Worm (Caenorhabditis elegans): ENCODE results near the gene rpl-10.

The rpl-10 gene

DNA sequence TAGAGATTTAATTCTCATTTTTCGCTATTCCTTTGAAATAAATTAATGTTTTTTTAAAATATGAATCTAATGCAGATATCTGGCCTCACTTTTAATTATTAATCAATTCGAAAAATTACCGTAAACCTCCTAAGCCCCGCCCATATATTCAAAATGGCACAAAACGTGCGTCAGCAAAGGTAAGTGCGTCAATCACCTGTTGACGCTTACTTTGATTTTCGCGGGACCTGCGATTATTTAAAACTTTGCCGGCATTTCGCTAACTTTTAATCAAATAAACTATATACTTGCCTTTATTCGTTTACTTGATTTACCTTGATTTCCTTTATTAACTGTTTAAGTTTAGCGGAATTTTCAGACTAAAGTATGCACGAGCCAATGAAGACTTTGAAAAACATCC is 14.3 kb downstream of the rpl-10 start, which contains the start of gene pch-2:
TSS of gene pch-2 (plus strand) at position 359 of the 400 bp plus-strand sequence.
- TF ChIP-seq cog-1 (tag; optimal IDR thresholded peaks at IDR 0.05) (no peak), ztf-23 (GFP tag; IDR thresholded peaks at IDR 0.05) (no peak), flt-1 (GFP tag; IDR thresholded peaks at IDR 0.05) (no peak), ztf-29 (GFP tag; IDR thresholded peaks at IDR 0.05) (no peak), med-1 (GFP tag; optimal IDR thresholded peaks at IDR 0.05; ENCODE audit: insufficient read depth) (no peak)

DNA sequence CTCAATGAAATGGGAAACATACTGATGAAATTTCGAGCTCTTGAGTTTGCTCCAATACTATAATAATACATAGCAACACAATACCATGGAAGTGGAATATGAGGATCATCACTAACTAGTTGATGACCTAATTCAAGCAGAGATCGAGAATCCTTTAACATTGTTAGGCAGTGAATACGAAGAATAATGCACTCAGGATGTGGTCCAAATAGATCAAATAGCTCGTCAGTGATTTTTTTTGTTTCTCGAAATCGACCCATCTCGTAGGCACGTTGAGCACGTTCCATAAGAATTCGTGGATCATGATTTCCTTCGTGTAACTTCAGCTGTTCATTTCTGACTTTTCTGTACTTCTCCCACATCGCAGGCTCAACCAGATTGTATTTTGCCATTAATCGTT is 17.2 kb downstream of the rpl-10 start:
- TF ChIP-seq cog-1 (tag; optimal IDR thresholded peaks at IDR 0.05) = no peak
- no peak for TF ChIP-seq ztf-29 (GFP tag; IDR thresholded peaks at IDR 0.05)
- no peak for TF ChIP-seq ztf-23 (GFP tag; IDR thresholded peaks at IDR 0.05)
- TF ChIP-seq klf-2 (GFP tag; conservative IDR thresholded peaks at IDR 0.05) = no peak
- TF ChIP-seq flt-1 (GFP tag; IDR thresholded peaks at IDR 0.05) = no peak
- no peak for TF ChIP-seq med-1 (GFP tag; optimal IDR thresholded peaks at IDR 0.05; ENCODE audit: insufficient read depth)
- no peak for TF ChIP-seq T22C8.4 (GFP tag; IDR thresholded peaks at IDR 0.05)
- no peak for TF ChIP-seq tab-1 (GFP tag; IDR thresholded peaks at IDR 0.05)
- TF ChIP-seq ref-1 (GFP tag; conservative IDR thresholded peaks at IDR 0.05) = no peak

DNA sequence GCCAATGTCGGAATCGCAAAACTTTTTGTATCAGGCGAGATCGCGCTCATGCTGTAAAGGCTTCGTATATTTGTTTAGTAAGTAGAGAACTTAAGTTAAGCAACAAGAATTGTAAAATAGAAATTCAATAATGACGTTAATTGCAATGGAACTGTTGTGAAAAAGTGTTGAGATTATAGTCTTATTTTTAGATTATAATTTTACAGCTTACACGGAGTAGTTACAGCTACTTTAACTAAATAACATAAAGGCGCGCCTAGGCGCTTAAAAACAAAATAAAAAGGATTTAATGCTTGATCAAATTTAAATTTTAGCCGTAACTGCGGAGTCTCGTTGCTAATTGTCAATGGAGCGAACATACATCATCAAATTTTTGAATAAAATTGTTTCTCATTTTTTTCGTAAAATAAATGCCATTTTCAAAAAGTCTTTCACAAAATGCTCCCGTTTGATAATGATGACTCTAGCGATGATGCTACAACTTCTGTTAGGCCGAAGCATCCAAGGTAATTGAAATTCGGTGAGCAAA is 18.5 kb downstream of the rpl-10 start, which contains the start of the genes emb-27 and rrf-3:
TSS of gene emb-27 (minus strand) at position 51 of the 529 bp plus-strand sequence.
TSS of gene rrf-3 (plus strand) at position 346 of the 529 bp plus-strand sequence.
- TF ChIP-seq T22C8.4 (GFP tag; IDR thresholded peaks at IDR 0.05) (no peak), ztf-23 (GFP tag; IDR thresholded peaks at IDR 0.05) (no peak), cog-1 (tag; optimal IDR thresholded peaks at IDR 0.05) (no peak), med-1 (GFP tag; optimal IDR thresholded peaks at IDR 0.05; ENCODE audit: insufficient read depth) (no peak), ztf-29 (GFP tag; IDR thresholded peaks at IDR 0.05) (no peak)

DNA sequence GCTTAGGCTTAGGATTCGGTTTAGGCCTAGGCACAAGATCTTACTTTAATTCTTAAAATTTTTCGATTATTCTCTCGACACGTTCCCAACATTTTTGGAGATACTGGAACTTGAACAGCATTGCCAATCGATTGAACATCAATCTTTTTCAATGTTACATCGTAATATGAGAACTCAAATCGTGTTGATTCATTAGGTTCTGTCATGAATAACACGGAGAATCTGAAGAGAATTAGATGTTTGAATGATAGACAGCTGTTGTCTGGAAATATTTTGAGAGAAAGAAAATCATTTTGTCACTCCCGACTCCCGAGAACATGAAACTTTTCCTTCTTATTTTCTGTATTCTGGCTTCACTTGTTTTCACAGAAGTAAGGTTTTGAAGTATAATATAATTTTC is 25.6 kb downstream of the rpl-10 start, which contains the start of gene T05C12.15:
TSS of gene T05C12.15 (plus strand) at position 301 of the 400 bp plus-strand sequence.
- TF ChIP-seq flt-1 (GFP tag; IDR thresholded peaks at IDR 0.05) = no peak
- TF ChIP-seq ztf-29 (GFP tag; IDR thresholded peaks at IDR 0.05) = no peak
- TF ChIP-seq ref-1 (GFP tag; conservative IDR thresholded peaks at IDR 0.05) = no peak
- TF ChIP-seq ztf-23 (GFP tag; IDR thresholded peaks at IDR 0.05) = no peak
- no peak for TF ChIP-seq med-1 (GFP tag; optimal IDR thresholded peaks at IDR 0.05; ENCODE audit: insufficient read depth)
- no peak for TF ChIP-seq T22C8.4 (GFP tag; IDR thresholded peaks at IDR 0.05)
- no peak for TF ChIP-seq cog-1 (tag; optimal IDR thresholded peaks at IDR 0.05)
- no peak for TF ChIP-seq klf-2 (GFP tag; conservative IDR thresholded peaks at IDR 0.05)
- TF ChIP-seq tab-1 (GFP tag; IDR thresholded peaks at IDR 0.05) = no peak

DNA sequence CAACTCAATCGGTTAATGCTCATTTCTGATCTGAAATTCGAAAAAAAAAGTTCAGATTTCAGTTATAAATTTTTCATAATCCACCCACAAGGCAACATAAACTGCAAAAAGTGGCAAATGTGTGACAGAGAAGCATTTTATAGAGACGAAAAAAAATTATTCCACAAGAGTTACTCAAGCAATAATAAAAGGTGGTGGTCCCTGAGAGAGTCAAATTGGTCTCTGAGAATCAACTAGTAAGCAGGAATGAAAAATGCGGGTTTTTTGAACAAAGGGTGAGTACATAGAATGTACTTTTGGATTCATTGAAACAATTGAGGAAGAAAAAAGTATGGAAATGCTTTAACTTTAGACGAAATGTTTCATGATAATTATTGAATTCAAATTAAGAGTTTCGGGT is 26.7 kb downstream of the rpl-10 start, which contains the start of gene T05C12.11:
TSS of gene T05C12.11 (minus strand) at position 101 of the 400 bp plus-strand sequence.
- TF ChIP-seq T22C8.4 (GFP tag; IDR thresholded peaks at IDR 0.05) = no peak
- TF ChIP-seq med-1 (GFP tag; optimal IDR thresholded peaks at IDR 0.05; ENCODE audit: insufficient read depth) = no peak
- TF ChIP-seq ztf-29 (GFP tag; IDR thresholded peaks at IDR 0.05) = no peak

DNA sequence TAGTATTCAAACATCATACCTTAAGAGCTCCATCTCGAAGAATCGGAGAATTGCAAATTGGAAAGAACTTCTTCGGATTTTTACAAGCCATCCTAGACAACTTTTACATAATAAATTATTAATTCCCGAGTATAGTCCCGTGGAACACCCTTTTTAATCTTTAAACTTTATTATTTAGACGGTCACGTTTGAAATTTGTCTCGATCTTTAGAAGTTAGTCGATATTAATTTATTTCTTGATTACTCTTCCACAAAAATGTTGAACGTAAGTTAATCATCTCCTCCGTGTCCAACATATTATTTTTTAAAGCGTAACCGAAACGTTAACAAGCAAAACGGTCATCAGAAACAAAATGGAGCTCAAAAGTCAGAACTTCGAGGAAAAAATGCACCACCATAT is 29.8 kb downstream of the rpl-10 start, which contains the start of the genes decr-1.3 and T05C12.1:
TSS of gene decr-1.3 (minus strand) at position 101 of the 400 bp plus-strand sequence.
TSS of gene T05C12.1 (plus strand) at position 232 of the 400 bp plus-strand sequence.
- TF ChIP-seq ztf-23 (GFP tag; IDR thresholded peaks at IDR 0.05) (no peak), T22C8.4 (GFP tag; IDR thresholded peaks at IDR 0.05) (no peak), klf-2 (GFP tag; conservative IDR thresholded peaks at IDR 0.05) (no peak)

DNA sequence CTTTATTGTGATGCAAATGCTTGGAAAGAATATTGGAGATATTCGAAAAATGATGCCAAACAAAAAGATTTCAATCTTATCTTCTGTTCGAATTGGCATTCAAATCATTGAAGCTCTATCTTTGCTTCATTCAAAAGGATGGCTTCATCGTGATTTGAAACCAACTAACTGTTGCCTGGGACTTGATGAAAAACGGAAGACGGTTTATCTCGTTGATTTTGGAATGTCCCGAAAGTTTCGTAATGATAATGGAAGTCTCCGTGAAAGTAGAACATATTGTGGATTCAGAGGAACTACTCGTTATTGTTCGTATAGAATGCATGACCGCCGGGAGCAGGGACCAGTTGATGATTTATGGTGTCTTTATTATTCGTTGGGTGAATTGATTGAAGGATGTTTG is 30.5 kb downstream of the rpl-10 start:
- no peak for TF ChIP-seq med-1 (GFP tag; optimal IDR thresholded peaks at IDR 0.05; ENCODE audit: insufficient read depth)
- no peak for TF ChIP-seq ztf-29 (GFP tag; IDR thresholded peaks at IDR 0.05)
- no peak for TF ChIP-seq flt-1 (GFP tag; IDR thresholded peaks at IDR 0.05)
- TF ChIP-seq ztf-23 (GFP tag; IDR thresholded peaks at IDR 0.05) = no peak
- no peak for TF ChIP-seq tab-1 (GFP tag; IDR thresholded peaks at IDR 0.05)
- TF ChIP-seq cog-1 (tag; optimal IDR thresholded peaks at IDR 0.05) = no peak
- no peak for TF ChIP-seq klf-2 (GFP tag; conservative IDR thresholded peaks at IDR 0.05)
- no peak for TF ChIP-seq T22C8.4 (GFP tag; IDR thresholded peaks at IDR 0.05)
- no peak for TF ChIP-seq ref-1 (GFP tag; conservative IDR thresholded peaks at IDR 0.05)

DNA sequence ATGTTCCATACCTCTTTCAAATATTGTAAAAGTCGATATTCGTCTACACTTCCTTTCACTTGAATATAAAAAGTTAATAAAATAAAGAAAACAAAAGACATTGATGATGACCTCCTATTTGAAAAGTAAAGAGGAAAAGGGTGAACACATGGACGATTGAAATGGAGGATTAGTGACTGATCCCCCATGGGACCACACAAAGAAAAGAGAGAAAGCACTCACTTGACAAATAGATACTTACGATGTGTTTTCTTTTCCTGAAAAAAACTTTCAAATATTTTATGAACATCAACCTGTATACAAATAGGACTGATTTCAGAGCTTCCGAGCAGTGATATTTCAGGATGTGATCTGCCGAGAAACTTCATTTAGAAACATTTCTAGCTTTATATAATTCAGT is 33.4 kb downstream of the rpl-10 start, which contains the start of gene acr-14:
TSS of gene acr-14 (minus strand) at position 101 of the 400 bp plus-strand sequence.
- TF ChIP-seq T22C8.4 (GFP tag; IDR thresholded peaks at IDR 0.05) (no peak), tab-1 (GFP tag; IDR thresholded peaks at IDR 0.05) (no peak), med-1 (GFP tag; optimal IDR thresholded peaks at IDR 0.05; ENCODE audit: insufficient read depth) (no peak), cog-1 (tag; optimal IDR thresholded peaks at IDR 0.05) (no peak), ztf-23 (GFP tag; IDR thresholded peaks at IDR 0.05) (no peak), ref-1 (GFP tag; conservative IDR thresholded peaks at IDR 0.05) (no peak), flt-1 (GFP tag; IDR thresholded peaks at IDR 0.05) (no peak), klf-2 (GFP tag; conservative IDR thresholded peaks at IDR 0.05) (no peak), ztf-29 (GFP tag; IDR thresholded peaks at IDR 0.05) (no peak)

DNA sequence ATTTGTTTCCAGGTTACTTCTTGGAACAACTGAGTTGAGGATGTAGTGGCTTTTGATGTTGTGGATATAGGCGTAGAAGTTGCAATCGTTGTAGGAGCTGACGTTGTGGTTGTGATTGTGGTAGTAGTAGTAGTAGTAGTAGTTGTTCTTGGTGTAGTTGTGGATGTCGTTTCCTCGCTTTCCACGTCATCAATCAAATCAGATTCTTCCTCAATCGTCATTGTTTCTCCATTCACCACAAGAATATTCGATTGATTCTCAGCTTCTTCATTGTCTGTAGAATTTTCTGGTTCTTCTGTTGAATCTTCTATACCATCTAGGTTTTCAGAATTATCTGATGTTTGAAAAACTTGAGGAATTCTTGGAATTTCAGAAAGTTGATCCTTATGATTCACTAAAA is 34.9 kb downstream of the rpl-10 start:
- TF ChIP-seq klf-2 (GFP tag; conservative IDR thresholded peaks at IDR 0.05) = no peak
- TF ChIP-seq ztf-23 (GFP tag; IDR thresholded peaks at IDR 0.05) = no peak
- no peak for TF ChIP-seq flt-1 (GFP tag; IDR thresholded peaks at IDR 0.05)
- no peak for TF ChIP-seq tab-1 (GFP tag; IDR thresholded peaks at IDR 0.05)
- no peak for TF ChIP-seq ref-1 (GFP tag; conservative IDR thresholded peaks at IDR 0.05)
- TF ChIP-seq cog-1 (tag; optimal IDR thresholded peaks at IDR 0.05) = no peak
- no peak for TF ChIP-seq med-1 (GFP tag; optimal IDR thresholded peaks at IDR 0.05; ENCODE audit: insufficient read depth)
- TF ChIP-seq ztf-29 (GFP tag; IDR thresholded peaks at IDR 0.05) = no peak
- no peak for TF ChIP-seq T22C8.4 (GFP tag; IDR thresholded peaks at IDR 0.05)

DNA sequence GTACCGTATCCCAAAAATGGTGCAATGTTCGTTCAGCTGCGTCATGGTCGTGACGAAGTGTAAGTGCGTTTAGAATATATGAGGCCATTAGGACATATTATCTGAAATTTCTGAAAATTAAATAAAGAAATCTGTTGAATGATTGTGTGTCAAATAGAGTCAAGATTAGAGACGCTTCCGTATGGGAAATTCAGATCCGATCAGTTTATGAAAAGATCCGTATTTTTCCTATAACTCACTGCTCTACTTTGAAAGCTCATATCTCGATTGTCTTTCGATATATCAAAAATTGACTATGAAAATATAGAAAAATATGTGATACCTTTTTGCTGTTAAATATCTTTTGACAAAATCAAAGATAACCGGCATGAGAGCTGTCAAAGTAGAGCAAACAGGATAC is 36.6 kb downstream of the rpl-10 start, which contains the start of gene T05C12.4:
TSS of gene T05C12.4 (minus strand) at position 101 of the 400 bp plus-strand sequence.
- TF ChIP-seq ztf-23 (GFP tag; IDR thresholded peaks at IDR 0.05) = no peak
- no peak for TF ChIP-seq med-1 (GFP tag; optimal IDR thresholded peaks at IDR 0.05; ENCODE audit: insufficient read depth)
- no peak for TF ChIP-seq flt-1 (GFP tag; IDR thresholded peaks at IDR 0.05)
- TF ChIP-seq klf-2 (GFP tag; conservative IDR thresholded peaks at IDR 0.05) = no peak
- no peak for TF ChIP-seq tab-1 (GFP tag; IDR thresholded peaks at IDR 0.05)
- no peak for TF ChIP-seq ref-1 (GFP tag; conservative IDR thresholded peaks at IDR 0.05)
- TF ChIP-seq cog-1 (tag; optimal IDR thresholded peaks at IDR 0.05) = no peak
- TF ChIP-seq T22C8.4 (GFP tag; IDR thresholded peaks at IDR 0.05) = no peak
- TF ChIP-seq ztf-29 (GFP tag; IDR thresholded peaks at IDR 0.05) = no peak
